Worm (Caenorhabditis elegans) whole organism, L4 larva: Measurements from ENCODE around the gene rle-1.
"Not testable (repeated sequence)": the region's sequence is repeated elsewhere in the genome, so short reads cannot be mapped to it uniquely, and the experiment has no call there.

ENCODE experiments used
- D1046.2 ChIP-seq: fragments of 200-800 bp; sonication (Bioruptor generic); IDR thresholded peaks from 2 replicates; pipeline ENCODE4 v1.3.6; 2022; ENCODE audit warnings: missing genetic modification characterization, missing compliant biosample characterization
- T20F7.1 ChIP-seq: fragments of 200-800 bp; sonication (Bioruptor generic); optimal IDR thresholded peaks from 2 replicates; lab custom pipeline; 2018; ENCODE audit warnings: mild to moderate bottlenecking, missing genetic modification characterization, missing compliant biosample characterization
- T26A8.4 ChIP-seq: fragments of 200-800 bp; sonication (Bioruptor generic); IDR thresholded peaks from 2 replicates; pipeline ENCODE4 v1.3.6; 2022; ENCODE audit warnings: missing genetic modification characterization, missing compliant biosample characterization
- Y5F2A.4 ChIP-seq: fragments of 200-800 bp; sonication (Bioruptor generic); optimal IDR thresholded peaks from 2 replicates; lab custom pipeline; 2018; ENCODE audit warnings: mild to moderate bottlenecking, missing genetic modification characterization, missing compliant biosample characterization
- ZK337.2 ChIP-seq: fragments of 200-800 bp; sonication (Bioruptor generic); IDR thresholded peaks from 2 replicates; pipeline ENCODE4 v1.3.6; 2022; ENCODE audit warnings: missing genetic modification reagents, missing genetic modification characterization, missing compliant biosample characterization
- aha-1 ChIP-seq: fragments of 150-350 bp; peaks from one replicate; lab custom pipeline; 2014; ENCODE audit warnings: missing biosample characterization, missing genetic modification characterization
- arid-1 ChIP-seq: fragments of 200-800 bp; sonication (Bioruptor generic); conservative IDR thresholded peaks from 2 replicates; pipeline ENCODE4 v1.3.6; 2022; ENCODE audit warnings: missing genetic modification reagents, missing genetic modification characterization, missing compliant biosample characterization
- cey-2 ChIP-seq: sonication (generic microtip); optimal IDR thresholded peaks from 3 replicates; lab custom pipeline; 2017; ENCODE audit warnings: missing genetic modification characterization, mild to moderate bottlenecking, missing compliant biosample characterization, antibody characterized with exemption, borderline replicate concordance; ENCODE audit not compliant: insufficient read depth
- ctbp-1 ChIP-seq: fragments of 200-800 bp; sonication (Bioruptor generic); IDR thresholded peaks from 2 replicates; pipeline ENCODE4 v1.3.6; 2022; ENCODE audit warnings: missing genetic modification reagents, missing genetic modification characterization, missing compliant biosample characterization
- daf-8 ChIP-seq: fragments of 200-800 bp; sonication (Bioruptor generic); IDR thresholded peaks from 2 replicates; pipeline ENCODE4 v1.3.6; 2022; ENCODE audit warnings: missing genetic modification characterization, missing compliant biosample characterization
- dmd-8 ChIP-seq: fragments of 200-800 bp; sonication (Bioruptor generic); IDR thresholded peaks from 2 replicates; pipeline ENCODE4 v1.3.6; 2022; ENCODE audit warnings: missing genetic modification characterization, missing compliant biosample characterization
- dmd-9 ChIP-seq: fragments of 200-800 bp; sonication (Bioruptor generic); IDR thresholded peaks from 2 replicates; pipeline ENCODE4 v1.3.6; 2022; ENCODE audit warnings: missing genetic modification reagents, missing genetic modification characterization, missing compliant biosample characterization
- dpl-1 ChIP-seq: fragments of 150-350 bp; optimal IDR thresholded peaks from 2 replicates; lab custom pipeline; 2014; ENCODE audit warnings: missing biosample characterization, missing genetic modification reagents, missing genetic modification characterization
- dve-1 ChIP-seq: sonication (generic microtip); optimal IDR thresholded peaks from 2 replicates; lab custom pipeline; 2017; ENCODE audit warnings: antibody characterized with exemption, mild to moderate bottlenecking, missing genetic modification characterization, missing compliant biosample characterization; ENCODE audit not compliant: insufficient read depth
- egl-43 ChIP-seq: fragments of 200-800 bp; sonication (Bioruptor generic); IDR thresholded peaks from 2 replicates; pipeline ENCODE4 v1.3.6; 2022; ENCODE audit warnings: missing genetic modification reagents, missing genetic modification characterization, missing compliant biosample characterization
- hlh-11 ChIP-seq: fragments of 200-800 bp; sonication (Bioruptor generic); optimal IDR thresholded peaks from 2 replicates; lab custom pipeline; 2018; ENCODE audit warnings: mild to moderate bottlenecking, missing genetic modification characterization, missing compliant biosample characterization
- lim-7 ChIP-seq: fragments of 200-800 bp; sonication (Bioruptor generic); IDR thresholded peaks from 2 replicates; pipeline ENCODE4 v1.3.6; 2022; ENCODE audit warnings: missing genetic modification characterization, missing compliant biosample characterization
- lin-29 ChIP-seq: fragments of 200-800 bp; sonication (Bioruptor generic); IDR thresholded peaks from 2 replicates; pipeline ENCODE4 v1.3.6; 2022; ENCODE audit warnings: missing genetic modification reagents, missing genetic modification characterization, missing compliant biosample characterization
- lin-38 ChIP-seq: fragments of 200-800 bp; sonication (Bioruptor generic); IDR thresholded peaks from 2 replicates; pipeline ENCODE4 v1.3.6; 2022; ENCODE audit warnings: missing genetic modification reagents, missing genetic modification characterization, missing compliant biosample characterization
- madf-5 ChIP-seq, 2 experiments: fragments of 200-800 bp; sonication (Bioruptor generic); IDR thresholded peaks; 2 replicates each; pipeline ENCODE4 v1.3.6; 2022; ENCODE audit warnings: missing compliant biosample characterization in 2 of 2, missing genetic modification characterization in 2 of 2
- madf-9 ChIP-seq: fragments of 200-800 bp; sonication (Bioruptor generic); conservative IDR thresholded peaks from 2 replicates; pipeline ENCODE4 v1.3.6; 2022; ENCODE audit warnings: missing genetic modification reagents, missing genetic modification characterization, missing compliant biosample characterization
- mes-2 ChIP-seq: sonication (generic microtip); optimal IDR thresholded peaks from 2 replicates; lab custom pipeline; 2016; ENCODE audit warnings: missing genotype, mild to moderate bottlenecking, missing genetic modification characterization, missing compliant biosample characterization; ENCODE audit not compliant: poor library complexity, severe bottlenecking
- mxl-2 ChIP-seq: fragments of 200-800 bp; sonication (Bioruptor generic); conservative IDR thresholded peaks from 2 replicates; pipeline ENCODE4 v1.3.6; 2022; ENCODE audit warnings: missing genetic modification reagents, missing genetic modification characterization, missing compliant biosample characterization
- mxl-3 ChIP-seq: fragments of 200-800 bp; sonication (Bioruptor generic); optimal IDR thresholded peaks from 2 replicates; lab custom pipeline; 2018; ENCODE audit warnings: mild to moderate bottlenecking, missing genetic modification characterization, missing compliant biosample characterization
- nhr-10 ChIP-seq: fragments of 150-350 bp; optimal IDR thresholded peaks from 2 replicates; lab custom pipeline; 2014; ENCODE audit warnings: missing biosample characterization, missing genetic modification characterization
- nhr-25 ChIP-seq: sonication (generic microtip); optimal IDR thresholded peaks from 2 replicates; lab custom pipeline; 2017; ENCODE audit warnings: missing genetic modification characterization, mild to moderate bottlenecking, missing compliant biosample characterization, antibody characterized with exemption, moderate library complexity, borderline replicate concordance; ENCODE audit not compliant: insufficient read depth
- nhr-77 ChIP-seq: fragments of 150-350 bp; optimal IDR thresholded peaks from 2 replicates; lab custom pipeline; 2014; ENCODE audit warnings: missing biosample characterization, missing genetic modification characterization
- pha-4 ChIP-seq, 2 experiments: fragments of 150-350 bp in 1 of 2; fragments of 200-800 bp in 1 of 2; sonication (Bioruptor generic) in 1 of 2; IDR thresholded peaks in 1 of 2; optimal IDR thresholded peaks in 1 of 2; 2 replicates each; pipeline versions ENCODE4 v1.3.6 to Lab custom; 2014 to 2022; ENCODE audit warnings: missing genetic modification characterization in 2 of 2, missing genetic modification reagents in 2 of 2, missing biosample characterization in 1 of 2, missing compliant biosample characterization in 1 of 2
- pqm-1 ChIP-seq: sonication (generic microtip); optimal IDR thresholded peaks from 2 replicates; lab custom pipeline; 2017; ENCODE audit warnings: missing biosample characterization, missing genetic modification characterization
- set-16 ChIP-seq: fragments of 200-800 bp; sonication (Bioruptor generic); IDR thresholded peaks from 2 replicates; pipeline ENCODE4 v1.3.6; 2022; ENCODE audit warnings: missing genetic modification reagents, missing genetic modification characterization, missing compliant biosample characterization
- tra-1 ChIP-seq: fragments of 200-800 bp; sonication (Bioruptor generic); IDR thresholded peaks from 2 replicates; pipeline ENCODE4 v1.3.6; 2022; ENCODE audit warnings: missing genetic modification reagents, missing genetic modification characterization, missing compliant biosample characterization
- unc-39 ChIP-seq: sonication (generic microtip); optimal IDR thresholded peaks from 2 replicates; lab custom pipeline; 2017; ENCODE audit warnings: missing biosample characterization, missing genetic modification characterization
- unc-62 ChIP-seq, 3 experiments: fragments of 150-350 bp in 1 of 3; sonication (generic microtip); optimal IDR thresholded peaks in 2 of 3; peaks in 1 of 3; 1 replicate in 1 of 3; 2 replicates in 2 of 3; lab custom pipeline; 2014 to 2017; ENCODE audit warnings: missing biosample characterization in 3 of 3, missing genetic modification characterization in 3 of 3, missing genetic modification reagents in 3 of 3, missing genotype in 1 of 3
- vab-7 ChIP-seq: fragments of 200-800 bp; sonication (Bioruptor generic); IDR thresholded peaks from 2 replicates; pipeline ENCODE4 v1.3.6; 2022; ENCODE audit warnings: missing genetic modification reagents, missing genetic modification characterization, missing compliant biosample characterization
- zfp-2 ChIP-seq: sonication (generic microtip); optimal IDR thresholded peaks from 2 replicates; lab custom pipeline; 2016; ENCODE audit warnings: mild to moderate bottlenecking, missing genetic modification characterization, missing compliant biosample characterization
- zip-11 ChIP-seq: fragments of 200-800 bp; sonication (Bioruptor generic); IDR thresholded peaks from 2 replicates; pipeline ENCODE4 v1.3.6; 2022; ENCODE audit warnings: missing genetic modification characterization, missing compliant biosample characterization

The rle-1 gene

ce11 chrIII:10976580-10976979 is 40.5 kb downstream of the rle-1 start:
- TF ChIP-seq zfp-2 (tag; lab: Kevin White, UChicago) (no peak), mxl-3 (no peak), T26A8.4 (no peak), Y5F2A.4 (no peak), zip-11 (GFP tag; lab: Robert Waterston, UW) (no peak), tra-1 (no peak), D1046.2 (no peak), vab-7 (no peak), unc-39 (tag; lab: Kevin White, UChicago) (no peak)

- TF ChIP-seq dve-1 (tag; lab: Kevin White, UChicago) (no peak), hlh-11 (tag; lab: Kevin White, UChicago) (no peak), unc-62 (GFP tag; optimal IDR thresholded peaks at IDR 0.05 in 1 of 2; lab: Kevin White, UChicago) (peak in 1 of 2 experiments; percentile 96), unc-62 (tag; optimal IDR thresholded peaks at IDR 0.05; lab: Kevin White, UChicago) (no peak), zfp-2 (tag; lab: Kevin White, UChicago) (no peak), T26A8.4 (peak; percentile 10; the same call in 1 of the 2 replicates), lin-29 (no peak), nhr-77 (tag; lab: Kevin White, UChicago) (no peak), T20F7.1 (GFP tag; lab: Kevin White, UChicago) (no peak)
Observed at ce11 chrIII:10981555-10981954, 45.5 kb downstream of the rle-1 start.

- no peak for TF ChIP-seq pqm-1 (tag; lab: Kevin White, UChicago)
- TF ChIP-seq dmd-9 (GFP tag; lab: Robert Waterston, UW) = no peak
- TF ChIP-seq arid-1 (GFP tag; lab: Robert Waterston, UW) = no peak
- peak; percentile 15 for TF ChIP-seq aha-1 (tag; lab: Kevin White, UChicago)
Observed at ce11 chrIII:10983153-10983552, 47.1 kb downstream of the rle-1 start, which contains the start of gene col-92. Gene col-92, minus strand, starts transcription at chrIII:10983253.

- TF ChIP-seq pha-4 (GFP tag; IDR thresholded peaks at IDR 0.05; lab: Robert Waterston, UW) (peak; percentile 45; the same call in 1 of the 2 replicates), T26A8.4 (0 out of 2 replicates have a peak, but pooled peaks have one; percentile 33), madf-9 (0 out of 2 replicates have a peak, but pooled peaks have one; percentile 39), madf-5 (GFP tag; IDR thresholded peaks at IDR 0.05; lab: Robert Waterston, UW) (peak in 1 of 2 experiments; percentile 96; a peak in 2 of 4 replicates), mxl-2 (GFP tag; lab: Robert Waterston, UW) (0 out of 2 replicates have a peak, but pooled peaks have one; percentile 42), egl-43 (0 out of 2 replicates have a peak, but pooled peaks have one; percentile 24), lin-38 (GFP tag; lab: Robert Waterston, UW) (peak; percentile 18; the same call in 1 of the 2 replicates), tra-1 (peak; percentile 59; the same call in 1 of the 2 replicates), lim-7 (GFP tag; lab: Robert Waterston, UW) (peak; percentile 45; the same call in 1 of the 2 replicates), set-16 (GFP tag; lab: Robert Waterston, UW) (peak; percentile 99), D1046.2 (0 out of 2 replicates have a peak, but pooled peaks have one; percentile 50), ctbp-1 (peak; percentile 38; the same call in 1 of the 2 replicates), dmd-8 (GFP tag; lab: Robert Waterston, UW) (0 out of 2 replicates have a peak, but pooled peaks have one; percentile 55)
- TF ChIP-seq pha-4 (tag; optimal IDR thresholded peaks at IDR 0.05; lab: Kevin White, UChicago) = not testable (repeated sequence)
Observed at ce11 chrIII:10984749-10985148, 48.7 kb downstream of the rle-1 start.

- TF ChIP-seq nhr-10 (peak; percentile 67), cey-2 (tag; lab: Kevin White, UChicago) (peak; percentile 20), unc-39 (tag; lab: Kevin White, UChicago) (no peak), dpl-1 (no peak), ZK337.2 (GFP tag; lab: Robert Waterston, UW) (no peak), nhr-25 (tag; lab: Kevin White, UChicago) (peak; percentile 48), mes-2 (peak; percentile 12), daf-8 (no peak), dmd-9 (GFP tag; lab: Robert Waterston, UW) (no peak), dve-1 (tag; lab: Kevin White, UChicago) (peak; percentile 21)
- TF ChIP-seq, all 104 proteins: peak for 5
Observed at ce11 chrIII:10985559-10986036, 49.6 kb downstream of the rle-1 start, which contains the start of gene col-93. Gene col-93, minus strand, starts transcription at chrIII:10985609.
